Worm (Caenorhabditis elegans): ENCODE data around the gene Y62H9A.14.

ce11 chrX:11875260-11875659 is 45.8 kb upstream of the Y62H9A.14 start, which contains the start of gene Y62H9A.1:
- TF ChIP-seq nhr-102 (tag; optimal IDR thresholded peaks at IDR 0.05) (no peak), daf-8 (GFP tag; IDR thresholded peaks at IDR 0.05) (no peak), mdl-1 (tag; optimal IDR thresholded peaks at IDR 0.05) (no peak), unc-130 (GFP tag; optimal IDR thresholded peaks at IDR 0.05) (no peak), egl-43 (GFP tag; IDR thresholded peaks at IDR 0.05) (no peak), nhr-6 (tag; optimal IDR thresholded peaks at IDR 0.05) (no peak), fos-1 (tag; optimal IDR thresholded peaks at IDR 0.05) (no peak), pha-4 (GFP tag; IDR thresholded peaks at IDR 0.05) (no peak), pha-4 (tag; optimal IDR thresholded peaks at IDR 0.05) (no peak)

Data from whole organism, L4 larva.